Worm (Caenorhabditis elegans) whole organism, L2 larva: ENCODE data around the gene F19G12.8.

Experiments
- C34F6.9 ChIP-seq: fragments of 150-350 bp; optimal IDR thresholded peaks from 2 replicates; lab custom pipeline; 2014; ENCODE audit warnings: missing biosample characterization, missing genetic modification characterization
- F13H6.1 ChIP-seq: sonication (generic microtip); optimal IDR thresholded peaks from 2 replicates; lab custom pipeline; 2016; ENCODE audit warnings: missing genetic modification characterization, missing compliant biosample characterization
- R02D3.7 ChIP-seq: fragments of 150-350 bp; optimal IDR thresholded peaks from 2 replicates; lab custom pipeline; 2014; ENCODE audit warnings: missing biosample characterization, missing genetic modification characterization
- ZK546.5 ChIP-seq: sonication (generic microtip); optimal IDR thresholded peaks from 2 replicates; lab custom pipeline; 2017; ENCODE audit warnings: missing biosample characterization, missing genetic modification characterization
- aly-2 ChIP-seq: fragments of 150-350 bp; optimal IDR thresholded peaks from 2 replicates; lab custom pipeline; 2014; ENCODE audit warnings: missing biosample characterization, missing genetic modification characterization
- ama-1 ChIP-seq: fragments of 150-350 bp; optimal IDR thresholded peaks from 2 replicates; lab custom pipeline; 2018; ENCODE audit warnings: inconsistent platforms
- blmp-1 ChIP-seq: sonication (generic microtip); optimal IDR thresholded peaks from 2 replicates; lab custom pipeline; 2017; ENCODE audit warnings: missing genetic modification characterization, mild to moderate bottlenecking, missing compliant biosample characterization, antibody characterized with exemption, moderate library complexity; ENCODE audit not compliant: insufficient read depth
- ceh-16 ChIP-seq: fragments of 150-350 bp; optimal IDR thresholded peaks from 2 replicates; lab custom pipeline; 2014; ENCODE audit warnings: missing biosample characterization, missing genetic modification characterization
- ceh-82 ChIP-seq: fragments of 150-350 bp; optimal IDR thresholded peaks from 2 replicates; lab custom pipeline; 2014; ENCODE audit warnings: missing biosample characterization, missing genetic modification characterization
- crh-2 ChIP-seq: sonication (generic microtip); optimal IDR thresholded peaks from 2 replicates; lab custom pipeline; 2017; ENCODE audit warnings: missing biosample characterization, missing genetic modification characterization
- dmd-4 ChIP-seq: sonication (generic microtip); optimal IDR thresholded peaks from 2 replicates; lab custom pipeline; 2017; ENCODE audit warnings: missing biosample characterization, missing genetic modification characterization
- elt-1 ChIP-seq: fragments of 150-350 bp; optimal IDR thresholded peaks from 2 replicates; lab custom pipeline; 2014; ENCODE audit warnings: missing biosample characterization, missing genetic modification characterization
- elt-3 ChIP-seq: sonication (generic microtip); optimal IDR thresholded peaks from 2 replicates; lab custom pipeline; 2017; ENCODE audit warnings: missing biosample characterization, missing genetic modification characterization
- lin-11 ChIP-seq: fragments of 150-350 bp; sonication (generic microtip); optimal IDR thresholded peaks from 2 replicates; lab custom pipeline; 2014; ENCODE audit warnings: missing biosample characterization, missing genetic modification characterization, inconsistent platforms, mixed read lengths
- lin-13 ChIP-seq: fragments of 150-350 bp; optimal IDR thresholded peaks from 2 replicates; lab custom pipeline; 2014; ENCODE audit warnings: missing biosample characterization, missing genetic modification reagents, missing genetic modification characterization
- lin-39 ChIP-seq: fragments of 150-350 bp; optimal IDR thresholded peaks from 2 replicates; lab custom pipeline; 2014; ENCODE audit warnings: missing biosample characterization, missing genetic modification reagents, missing genetic modification characterization
- mab-5 ChIP-seq: fragments of 150-350 bp; optimal IDR thresholded peaks from 2 replicates; lab custom pipeline; 2014; ENCODE audit warnings: missing biosample characterization, missing genetic modification characterization
- nhr-12 ChIP-seq: fragments of 150-350 bp; optimal IDR thresholded peaks from 2 replicates; lab custom pipeline; 2014; ENCODE audit warnings: missing biosample characterization, missing genetic modification characterization
- nhr-129 ChIP-seq: fragments of 150-350 bp; optimal IDR thresholded peaks from 2 replicates; lab custom pipeline; 2014; ENCODE audit warnings: missing biosample characterization, missing genetic modification characterization
- nhr-23 ChIP-seq: fragments of 150-350 bp; optimal IDR thresholded peaks from 2 replicates; lab custom pipeline; 2014; ENCODE audit warnings: missing biosample characterization, missing genetic modification reagents, missing genetic modification characterization
- nhr-237 ChIP-seq: fragments of 150-350 bp; optimal IDR thresholded peaks from 2 replicates; lab custom pipeline; 2014; ENCODE audit warnings: missing biosample characterization, missing genetic modification characterization
- nhr-6 ChIP-seq: fragments of 150-350 bp; optimal IDR thresholded peaks from 2 replicates; lab custom pipeline; 2014; ENCODE audit warnings: missing biosample characterization, missing genetic modification characterization
- nhr-77 ChIP-seq: fragments of 150-350 bp; optimal IDR thresholded peaks from 2 replicates; lab custom pipeline; 2014; ENCODE audit warnings: missing biosample characterization, missing genetic modification characterization
- peb-1 ChIP-seq: fragments of 150-350 bp; optimal IDR thresholded peaks from 2 replicates; lab custom pipeline; 2014; ENCODE audit warnings: missing biosample characterization, missing genetic modification characterization
- sem-4 ChIP-seq: fragments of 150-350 bp; optimal IDR thresholded peaks from 2 replicates; lab custom pipeline; 2014; ENCODE audit warnings: missing biosample characterization, missing genetic modification reagents, missing genetic modification characterization
- skn-1 ChIP-seq: sonication (generic microtip); optimal IDR thresholded peaks from 2 replicates; lab custom pipeline; 2017; ENCODE audit warnings: missing biosample characterization, missing genetic modification characterization
- sma-3 ChIP-seq: sonication (generic microtip); optimal IDR thresholded peaks from 2 replicates; lab custom pipeline; 2016; ENCODE audit warnings: missing genetic modification reagents, missing genetic modification characterization, missing compliant biosample characterization
- sma-9 ChIP-seq, 2 experiments: fragments of 150-350 bp in 1 of 2; sonication (generic microtip) in 1 of 2; optimal IDR thresholded peaks; 2 replicates each; lab custom pipeline; 2014 to 2016; ENCODE audit warnings: missing genetic modification characterization in 2 of 2, mild to moderate bottlenecking in 1 of 2, missing biosample characterization in 1 of 2, missing compliant biosample characterization in 1 of 2, missing genetic modification reagents in 1 of 2, moderate library complexity in 1 of 2
- unc-39 ChIP-seq: fragments of 150-350 bp; optimal IDR thresholded peaks from 2 replicates; lab custom pipeline; 2014; ENCODE audit warnings: missing biosample characterization, missing genetic modification characterization
- zag-1 ChIP-seq: fragments of 150-350 bp; optimal IDR thresholded peaks from 2 replicates; lab custom pipeline; 2014; ENCODE audit warnings: missing biosample characterization, missing genetic modification characterization
- ztf-1 ChIP-seq: fragments of 200-800 bp; sonication (Bioruptor generic); conservative IDR thresholded peaks from 2 replicates; pipeline ENCODE4 v1.3.6; 2022; ENCODE audit warnings: missing genetic modification characterization, missing compliant biosample characterization
- ztf-4 ChIP-seq: fragments of 150-350 bp; optimal IDR thresholded peaks from 2 replicates; lab custom pipeline; 2014; ENCODE audit warnings: missing biosample characterization, missing genetic modification characterization

F19G12.8 gene

DNA sequence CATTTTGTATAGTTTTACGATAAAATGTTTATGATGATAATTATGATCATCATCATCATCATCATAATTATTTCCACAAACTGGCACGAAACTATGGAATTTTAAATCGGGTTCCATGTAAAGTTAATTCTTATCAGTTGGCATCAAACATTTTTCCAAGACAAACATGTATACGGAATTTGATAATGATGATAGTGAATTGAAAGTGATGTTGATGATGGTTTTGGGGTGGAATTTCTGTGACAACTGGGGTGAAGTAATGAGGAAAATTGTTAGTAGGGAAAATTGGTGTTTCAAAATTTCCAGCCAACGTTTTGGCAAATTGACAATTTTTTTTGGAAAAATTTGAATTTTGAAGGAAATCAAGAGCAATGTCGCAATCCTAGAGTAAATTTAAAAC, 42.6 kb downstream of the F19G12.8 start:
- TF ChIP-seq F13H6.1 (tag; lab: Kevin White, UChicago) (no peak), dmd-4 (tag; lab: Kevin White, UChicago) (no peak), aly-2 (tag; lab: Kevin White, UChicago) (no peak), nhr-77 (tag; lab: Kevin White, UChicago) (no peak), sem-4 (tag; lab: Kevin White, UChicago) (no peak), peb-1 (tag; lab: Kevin White, UChicago) (no peak), ama-1 (lab: Kevin White, UChicago) (no peak), elt-1 (tag; lab: Kevin White, UChicago) (no peak), ztf-1 (GFP tag; lab: Robert Waterston, UW) (no peak), ZK546.5 (tag; lab: Kevin White, UChicago) (no peak), skn-1 (tag; lab: Kevin White, UChicago) (no peak), nhr-12 (tag; lab: Kevin White, UChicago) (no peak), ceh-82 (tag; lab: Kevin White, UChicago) (no peak), nhr-23 (no peak), crh-2 (no peak), lin-11 (tag; lab: Kevin White, UChicago) (no peak), sma-9 (GFP tag; optimal IDR thresholded peaks at IDR 0.05; lab: Kevin White, UChicago) (no peak), sma-9 (tag; optimal IDR thresholded peaks at IDR 0.05; lab: Kevin White, UChicago) (no peak), zag-1 (no peak), nhr-6 (no peak)
- TF ChIP-seq, all 48 proteins: peak for 0

DNA sequence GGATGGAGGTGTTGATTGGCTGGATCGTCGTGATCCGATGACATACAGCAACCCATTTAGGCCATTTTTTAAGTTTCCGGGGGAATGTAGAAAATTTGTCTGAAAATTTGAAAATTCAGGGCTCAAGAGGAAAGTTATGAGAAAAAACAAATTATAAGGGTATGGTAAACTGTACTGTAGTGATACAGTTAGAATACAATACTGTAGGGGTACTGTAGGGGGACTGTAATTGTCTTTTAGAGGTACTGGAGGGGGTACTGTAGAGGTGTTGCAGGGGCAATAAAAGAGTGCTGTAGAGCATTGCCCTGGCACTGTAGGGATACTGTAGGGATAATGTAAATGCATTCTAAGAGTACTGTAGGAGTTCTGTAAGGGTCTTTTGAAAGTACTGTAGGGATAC, 47.6 kb downstream of the F19G12.8 start, which contains the start of gene D1005.6:
TSS of gene D1005.6 (minus strand) at position 101 of the 400 bp plus-strand sequence.
- TF ChIP-seq nhr-77 (tag; lab: Kevin White, UChicago), result no peak
- no peak for TF ChIP-seq nhr-237 (tag; lab: Kevin White, UChicago)
- TF ChIP-seq ceh-16 (tag; lab: Kevin White, UChicago), result no peak
- no peak for TF ChIP-seq ztf-4 (tag; lab: Kevin White, UChicago)
- no peak for TF ChIP-seq peb-1 (tag; lab: Kevin White, UChicago)
- no peak for TF ChIP-seq lin-39 (tag; lab: Kevin White, UChicago)
- no peak for TF ChIP-seq lin-13 (GFP tag; lab: Kevin White, UChicago)
- TF ChIP-seq elt-3 (tag; lab: Kevin White, UChicago), result no peak
- no peak for TF ChIP-seq blmp-1 (tag; lab: Kevin White, UChicago)
- no peak for TF ChIP-seq C34F6.9 (tag; lab: Kevin White, UChicago)
- TF ChIP-seq crh-2, result no peak
- TF ChIP-seq nhr-12 (tag; lab: Kevin White, UChicago), result no peak
- no peak for TF ChIP-seq dmd-4 (tag; lab: Kevin White, UChicago)
- no peak for TF ChIP-seq ama-1 (lab: Kevin White, UChicago)
- TF ChIP-seq sma-3, result no peak
- TF ChIP-seq lin-11 (tag; lab: Kevin White, UChicago), result no peak
- no peak for TF ChIP-seq nhr-129 (tag; lab: Kevin White, UChicago)
- TF ChIP-seq unc-39 (tag; lab: Kevin White, UChicago), result no peak
- no peak for TF ChIP-seq nhr-23

DNA sequence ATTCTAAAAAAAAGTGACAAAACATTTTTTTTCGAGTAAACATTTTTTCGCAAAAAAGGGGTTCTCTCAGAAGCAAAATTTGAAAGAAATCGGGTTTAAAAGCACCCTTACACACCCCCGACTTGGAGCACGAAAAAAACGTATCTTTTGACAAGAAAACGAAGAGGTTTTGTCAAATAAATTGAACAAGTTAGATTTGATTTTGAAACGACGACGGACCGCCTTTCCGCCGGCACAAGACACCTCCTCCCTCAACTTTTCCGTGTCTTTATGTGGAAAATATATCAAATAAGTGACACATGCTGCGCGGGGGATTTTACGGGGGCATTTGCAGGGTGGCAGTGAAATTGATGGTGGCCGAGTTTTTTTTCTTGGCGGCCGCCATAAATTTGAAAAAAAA, 50.9 kb downstream of the F19G12.8 start:
- TF ChIP-seq ama-1 (lab: Kevin White, UChicago) (no peak), crh-2 (no peak), lin-13 (GFP tag; lab: Kevin White, UChicago) (no peak), lin-11 (tag; lab: Kevin White, UChicago) (no peak), mab-5 (tag; lab: Kevin White, UChicago) (no peak), ceh-16 (tag; lab: Kevin White, UChicago) (no peak), sma-9 (GFP tag; optimal IDR thresholded peaks at IDR 0.05; lab: Kevin White, UChicago) (no peak), sma-9 (tag; optimal IDR thresholded peaks at IDR 0.05; lab: Kevin White, UChicago) (no peak), blmp-1 (tag; lab: Kevin White, UChicago) (no peak), elt-1 (tag; lab: Kevin White, UChicago) (no peak), R02D3.7 (tag; lab: Kevin White, UChicago) (no peak)
